Fruit fly (Drosophila melanogaster) whole organism, wandering third instar larva: ENCODE measurements around the gene syd.

ENCODE experiments used
- CG32264 ChIP-seq: fragments of 200-800 bp; sonication (Bioruptor generic); optimal IDR thresholded peaks from 2 replicates; lab custom pipeline; 2016; ENCODE audit warnings: missing biosample characterization, missing genetic modification characterization
- CrebA ChIP-seq: fragments of 200-800 bp; sonication (Bioruptor generic); optimal IDR thresholded peaks from 2 replicates; lab custom pipeline; 2016; ENCODE audit warnings: missing biosample characterization, mild to moderate bottlenecking, missing genetic modification characterization, borderline replicate concordance
- Dfd ChIP-seq: fragments of >200 bp; optimal IDR thresholded peaks from 2 replicates; lab custom pipeline; 2017; ENCODE audit warnings: missing biosample characterization, missing genetic modification characterization
- Dif ChIP-seq: fragments of 200-275, 200-300 bp; sonication (Bioruptor generic); optimal IDR thresholded peaks from 2 replicates; lab custom pipeline; 2018; ENCODE audit warnings: missing biosample characterization, missing genetic modification characterization; ENCODE audit not compliant: partially characterized antibody
- GATAd ChIP-seq: sonication (Bioruptor generic); optimal IDR thresholded peaks from 2 replicates; lab custom pipeline; 2016; ENCODE audit warnings: missing biosample characterization, missing genetic modification characterization
- HLH106 ChIP-seq: fragments of 200-800 bp; optimal IDR thresholded peaks from 3 replicates; lab custom pipeline; 2019; ENCODE audit warnings: missing biosample characterization, mild to moderate bottlenecking, missing genetic modification characterization, moderate library complexity
- Hnf4 ChIP-seq: fragments of 200-800 bp; sonication (Bioruptor generic); optimal IDR thresholded peaks from 2 replicates; lab custom pipeline; 2016; ENCODE audit warnings: missing biosample characterization, mild to moderate bottlenecking, missing genetic modification characterization
- Hr78 ChIP-seq: fragments of >200 bp; optimal IDR thresholded peaks from 2 replicates; lab custom pipeline; 2017; ENCODE audit warnings: missing biosample characterization, missing genetic modification characterization
- Jra ChIP-seq: sonication (Bioruptor generic); optimal IDR thresholded peaks from 2 replicates; lab custom pipeline; 2016; ENCODE audit warnings: missing biosample characterization, missing genetic modification characterization
- Mio ChIP-seq: sonication (Bioruptor generic); optimal IDR thresholded peaks from 2 replicates; lab custom pipeline; 2016; ENCODE audit warnings: missing biosample characterization, missing genetic modification characterization
- Myc ChIP-seq: fragments of >200 bp; optimal IDR thresholded peaks from 2 replicates; lab custom pipeline; 2017
- OdsH ChIP-seq: fragments of 200-800 bp; sonication (Bioruptor generic); optimal IDR thresholded peaks from 2 replicates; lab custom pipeline; 2016; ENCODE audit warnings: missing biosample characterization, mild to moderate bottlenecking, missing genetic modification characterization
- Rel ChIP-seq, 2 experiments: fragments of 200-800 bp; sonication (Bioruptor generic) in 1 of 2; optimal IDR thresholded peaks; 2 replicates in 1 of 2; 3 replicates in 1 of 2; lab custom pipeline; 2016 to 2019; ENCODE audit warnings: mild to moderate bottlenecking in 2 of 2, missing biosample characterization in 2 of 2, missing genetic modification characterization in 2 of 2, moderate library complexity in 1 of 2
- Sp1 ChIP-seq: fragments of 200-800 bp; sonication (Bioruptor generic); optimal IDR thresholded peaks from 3 replicates; lab custom pipeline; 2019; ENCODE audit warnings: missing biosample characterization, mild to moderate bottlenecking, missing genetic modification characterization, moderate library complexity
- Vsx2 ChIP-seq: fragments of 200-300, 225-300 bp; sonication (Bioruptor generic); optimal IDR thresholded peaks from 2 replicates; lab custom pipeline; 2018; ENCODE audit warnings: missing biosample characterization, missing genetic modification characterization; ENCODE audit not compliant: partially characterized antibody
- br ChIP-seq: fragments of 200-800 bp; sonication (Bioruptor generic); optimal IDR thresholded peaks from 2 replicates; lab custom pipeline; 2016; ENCODE audit warnings: missing biosample characterization, missing genetic modification characterization
- brk ChIP-seq: fragments of 200-800 bp; sonication (Bioruptor generic); optimal IDR thresholded peaks from 2 replicates; lab custom pipeline; 2016; ENCODE audit warnings: missing biosample characterization, mild to moderate bottlenecking, missing genetic modification characterization
- dl ChIP-seq, 2 experiments: fragments of 175-275, 200-275 bp in 1 of 2; fragments of 200-275 bp in 1 of 2; sonication (Bioruptor generic); optimal IDR thresholded peaks; lab custom pipeline; 2018; ENCODE audit warnings: mild to moderate bottlenecking in 2 of 2, missing biosample characterization in 2 of 2, missing genetic modification characterization in 2 of 2, moderate library complexity in 2 of 2; ENCODE audit not compliant: partially characterized antibody in 2 of 2, insufficient read depth in 1 of 2
- dmrt93B ChIP-seq: fragments of 200-800 bp; sonication (Bioruptor generic); optimal IDR thresholded peaks from 2 replicates; lab custom pipeline; 2018; ENCODE audit warnings: missing biosample characterization, mild to moderate bottlenecking, missing genetic modification characterization
- dsf ChIP-seq: sonication (Bioruptor generic); optimal IDR thresholded peaks from 2 replicates; lab custom pipeline; 2016; ENCODE audit warnings: missing biosample characterization, missing genetic modification characterization, borderline replicate concordance
- ey ChIP-seq: fragments of 200-800 bp; sonication (Bioruptor generic); optimal IDR thresholded peaks from 2 replicates; lab custom pipeline; 2016; ENCODE audit warnings: missing biosample characterization, missing genetic modification characterization
- foxo ChIP-seq, 2 experiments: fragments of 200-800 bp; sonication (Bioruptor generic); optimal IDR thresholded peaks; 2 replicates in 1 of 2; 3 replicates in 1 of 2; lab custom pipeline; 2016 to 2017; ENCODE audit warnings: missing biosample characterization in 2 of 2, missing genetic modification characterization in 2 of 2
- fru ChIP-seq: fragments of 200-800 bp; sonication (Bioruptor generic); optimal IDR thresholded peaks from 3 replicates; lab custom pipeline; 2016; ENCODE audit warnings: missing biosample characterization, mild to moderate bottlenecking, missing genetic modification characterization
- h ChIP-seq: fragments of 200-800 bp; sonication (Bioruptor generic); optimal IDR thresholded peaks from 3 replicates; lab custom pipeline; 2016; ENCODE audit warnings: missing biosample characterization, mild to moderate bottlenecking, missing genetic modification characterization
- jim ChIP-seq: fragments of 175-275, 200-325 bp; sonication (Bioruptor generic); optimal IDR thresholded peaks from 2 replicates; lab custom pipeline; 2016; ENCODE audit warnings: missing biosample characterization, mild to moderate bottlenecking, missing genetic modification characterization
- pan ChIP-seq: fragments of >200 bp; optimal IDR thresholded peaks from 2 replicates; lab custom pipeline; 2017
- psq ChIP-seq: fragments of 200-800 bp; sonication (Bioruptor generic); optimal IDR thresholded peaks from 3 replicates; lab custom pipeline; 2017; ENCODE audit warnings: missing biosample characterization, mild to moderate bottlenecking, missing genetic modification characterization, moderate library complexity
- rgr ChIP-seq: fragments of 200-800 bp; sonication (Bioruptor generic); optimal IDR thresholded peaks from 3 replicates; lab custom pipeline; 2016; ENCODE audit warnings: missing biosample characterization, mild to moderate bottlenecking, missing genetic modification characterization
- sage ChIP-seq: fragments of 200-800 bp; sonication (Bioruptor generic); optimal IDR thresholded peaks from 2 replicates; lab custom pipeline; 2016; ENCODE audit warnings: missing biosample characterization, mild to moderate bottlenecking, missing genetic modification characterization
- sv ChIP-seq: fragments of 200-800 bp; sonication (Bioruptor generic); optimal IDR thresholded peaks from 3 replicates; lab custom pipeline; 2016; ENCODE audit warnings: missing biosample characterization, missing genetic modification characterization
- tai ChIP-seq: sonication (Bioruptor generic); optimal IDR thresholded peaks from 2 replicates; lab custom pipeline; 2016; ENCODE audit warnings: missing biosample characterization, missing genetic modification characterization
- usp ChIP-seq: fragments of >200 bp; optimal IDR thresholded peaks from 2 replicates; lab custom pipeline; 2017; ENCODE audit warnings: missing biosample characterization, missing genetic modification characterization
- woc ChIP-seq: sonication (Bioruptor generic); optimal IDR thresholded peaks from 2 replicates; lab custom pipeline; 2016; ENCODE audit warnings: missing biosample characterization, mild to moderate bottlenecking, missing genetic modification characterization

The syd gene

dm6 chr3L:7935933-7936494 lies at the start of gene syd, which contains the start of gene Srp9:
Gene syd (minus strand): TSS chr3L:7936120.
Gene Srp9 (plus strand): TSS chr3L:7936373.
- TF ChIP-seq psq (GFP tag; lab: Kevin White, UChicago): peak; percentile 63
- peak; percentile 7 for TF ChIP-seq brk (GFP tag; lab: Kevin White, UChicago)
- TF ChIP-seq Rel (GFP tag; optimal IDR thresholded peaks at IDR 0.05; lab: Kevin White, UChicago): no peak
- TF ChIP-seq Rel (tag; optimal IDR thresholded peaks at IDR 0.05; lab: Kevin White, UChicago): peak; percentile 56
- TF ChIP-seq usp (GFP tag; lab: Kevin White, UChicago): no peak

dm6 chr3L:7984623-7985237 lies 48.8 kb upstream of the syd start:
- TF ChIP-seq sage (GFP tag; lab: Kevin White, UChicago) (no peak), GATAd (GFP tag; lab: Kevin White, UChicago) (no peak), woc (GFP tag; lab: Kevin White, UChicago) (peak; percentile 61), ey (GFP tag; lab: Kevin White, UChicago) (no peak), dsf (GFP tag; lab: Kevin White, UChicago) (no peak), Dfd (no peak), rgr (GFP tag; lab: Kevin White, UChicago) (no peak), HLH106 (no peak), brk (GFP tag; lab: Kevin White, UChicago) (no peak), br (GFP tag; lab: Kevin White, UChicago) (no peak), CrebA (no peak), psq (GFP tag; lab: Kevin White, UChicago) (peak; percentile 14), jim (GFP tag; lab: Kevin White, UChicago) (no peak)

- TF ChIP-seq tai: no peak
- no peak for TF ChIP-seq Rel (GFP tag; optimal IDR thresholded peaks at IDR 0.05; lab: Kevin White, UChicago)
- TF ChIP-seq Rel (tag; optimal IDR thresholded peaks at IDR 0.05; lab: Kevin White, UChicago): peak; percentile 12
- TF ChIP-seq rgr (GFP tag; lab: Kevin White, UChicago): no peak
- no peak for TF ChIP-seq Vsx2 (GFP tag; lab: Kevin White, UChicago)
- TF ChIP-seq psq (GFP tag; lab: Kevin White, UChicago): no peak
These were observed 47.8 kb upstream of the syd start for dm6 chr3L:7983602-7984223.

- TF ChIP-seq jim (GFP tag; lab: Kevin White, UChicago) (no peak), Dfd (peak; percentile 46), CG32264 (no peak), Myc (lab: Kevin White, UChicago) (no peak), Mio (no peak), sage (GFP tag; lab: Kevin White, UChicago) (no peak), Hnf4 (GFP tag; lab: Kevin White, UChicago) (no peak)
These were observed 46.0 kb upstream of the syd start for dm6 chr3L:7981956-7982355.

dm6 chr3L:7981228-7981854 lies 45.4 kb upstream of the syd start:
- TF ChIP-seq Myc (lab: Kevin White, UChicago): no peak
- TF ChIP-seq Dfd: peak; percentile 83
- TF ChIP-seq ey (GFP tag; lab: Kevin White, UChicago): no peak
- TF ChIP-seq sage (GFP tag; lab: Kevin White, UChicago): no peak
- peak; percentile 25 for TF ChIP-seq woc (GFP tag; lab: Kevin White, UChicago)
- TF ChIP-seq fru (GFP tag; lab: Kevin White, UChicago): no peak
- TF ChIP-seq h (GFP tag; lab: Kevin White, UChicago): no peak

- TF ChIP-seq OdsH (GFP tag; lab: Kevin White, UChicago) (peak; percentile 13), dl (GFP tag; optimal IDR thresholded peaks at IDR 0.05; lab: Kevin White, UChicago; ENCODE audit: insufficient read depth in 1 of 2, partially characterized antibody in 2 of 2) (no peak), HLH106 (no peak), Vsx2 (GFP tag; lab: Kevin White, UChicago) (no peak), Dif (no peak), Mio (no peak), pan (lab: Kevin White, UChicago) (no peak), Dfd (no peak), fru (GFP tag; lab: Kevin White, UChicago) (peak; percentile 9), dmrt93B (GFP tag; lab: Kevin White, UChicago) (no peak), Hr78 (no peak), Sp1 (GFP tag; lab: Kevin White, UChicago) (peak; percentile 41), foxo (GFP tag; optimal IDR thresholded peaks at IDR 0.05; lab: Kevin White, UChicago) (peak in 1 of 2 experiments; percentile 21), br (GFP tag; lab: Kevin White, UChicago) (no peak), Myc (lab: Kevin White, UChicago) (no peak), sv (GFP tag; lab: Kevin White, UChicago) (no peak), Jra (GFP tag; lab: Kevin White, UChicago) (no peak)
These were observed 43.1 kb upstream of the syd start, which contains the start of gene nmo for dm6 chr3L:7978777-7979649. Gene nmo (plus strand): TSS chr3L:7979046.
